Fruit fly (Drosophila melanogaster): Measurements from ENCODE around the gene CG33710.

Gene CG33710

dm6 chr3L:19928435-19929011 is 24.1 kb downstream of the CG33710 start, which contains the start of the genes CG8004 and RhoGDI (continued):
- TF ChIP-seq Scr (GFP tag; IDR thresholded peaks at IDR 0.05; ENCODE audit: partially characterized antibody) (peak; percentile 25; the same call in 1 of the 2 replicates), CrebB (tag; optimal IDR thresholded peaks at IDR 0.05) (peak; percentile 4), dmrt99B (tag; optimal IDR thresholded peaks at IDR 0.05) (peak; percentile 37), CG17361 (GFP tag; IDR thresholded peaks at IDR 0.05) (peak; percentile 63; the same call in 1 of the 3 replicates), CG12659 (GFP tag; optimal IDR thresholded peaks at IDR 0.05) (peak; percentile 77), CG14965 (GFP tag; optimal IDR thresholded peaks at IDR 0.05; ENCODE audit: borderline replicate concordance) (no peak), wek (GFP tag; optimal IDR thresholded peaks at IDR 0.05) (no peak), btn (GFP tag; optimal IDR thresholded peaks at IDR 0.05) (no peak), ATbp (GFP tag; optimal IDR thresholded peaks at IDR 0.05) (no peak), bbx (GFP tag; IDR thresholded peaks at IDR 0.05; ENCODE audit: partially characterized antibody) (no peak), croc (GFP tag; conservative IDR thresholded peaks at IDR 0.05) (peak; percentile 29; the same call in 1 of the 3 replicates), wdn (GFP tag; IDR thresholded peaks at IDR 0.05) (peak; percentile 46; the same call in 1 of the 2 replicates), cad (GFP tag; optimal IDR thresholded peaks at IDR 0.05) (no peak), Pdp1 (GFP tag; optimal IDR thresholded peaks at IDR 0.05) (peak; percentile 69 to 95), Bteb2 (GFP tag; optimal IDR thresholded peaks at IDR 0.05) (peak; percentile 56), CG4707 (GFP tag; optimal IDR thresholded peaks at IDR 0.05) (no peak), Opbp (GFP tag; IDR thresholded peaks at IDR 0.05; ENCODE audit: partially characterized antibody) (no peak), CG11504 (tag; optimal IDR thresholded peaks at IDR 0.05) (peak; percentile 67), C15 (GFP tag; IDR thresholded peaks at IDR 0.05) (0 out of 3 replicates have a peak, but pooled peaks have one; percentile 19), Poxn (GFP tag; IDR thresholded peaks at IDR 0.05) (no peak), bowl (GFP tag; IDR thresholded peaks at IDR 0.05) (no peak), salm (tag; optimal IDR thresholded peaks at IDR 0.05) (no peak), sd (tag; optimal IDR thresholded peaks at IDR 0.05) (no peak), pan (optimal IDR thresholded peaks at IDR 0.05) (no peak), pan (GFP tag; optimal IDR thresholded peaks at IDR 0.05 in 1 of 2, IDR thresholded peaks at IDR 0.05 in 1 of 2) (peak in 1 of 2 experiments; percentile 75), CG10979 (tag; optimal IDR thresholded peaks at IDR 0.05) (peak; percentile 40), sr (GFP tag; IDR thresholded peaks at IDR 0.05) (no peak), CG10431 (GFP tag; optimal IDR thresholded peaks at IDR 0.05) (no peak), CG16815 (GFP tag; optimal IDR thresholded peaks at IDR 0.05) (no peak), hbn (GFP tag; IDR thresholded peaks at IDR 0.05; ENCODE audit: partially characterized antibody) (0 out of 2 replicates have a peak, but pooled peaks have one; percentile 26), H2.0 (GFP tag; IDR thresholded peaks at IDR 0.05) (peak; percentile 52; the same call in 1 of the 2 replicates), fd102C (GFP tag; optimal IDR thresholded peaks at IDR 0.05) (no peak), CG5245 (GFP tag; optimal IDR thresholded peaks at IDR 0.05) (peak; percentile 30), E2f1 (GFP tag; IDR thresholded peaks at IDR 0.05) (peak; percentile 45), nerfin-1 (tag; optimal IDR thresholded peaks at IDR 0.05) (no peak), CkIIα-i1 (GFP tag; IDR thresholded peaks at IDR 0.05) (no peak), MBD-R2 (GFP tag; IDR thresholded peaks at IDR 0.05) (peak; percentile 85), Atf3 (GFP tag; optimal IDR thresholded peaks at IDR 0.05) (peak; percentile 60), maf-S (GFP tag; optimal IDR thresholded peaks at IDR 0.05) (peak; percentile 61), Doc3 (GFP tag; IDR thresholded peaks at IDR 0.05; ENCODE audit: partially characterized antibody) (no peak), Dfd (GFP tag; optimal IDR thresholded peaks at IDR 0.05) (no peak), ap (GFP tag; IDR thresholded peaks at IDR 0.05) (no peak), CG30403 (GFP tag; optimal IDR thresholded peaks at IDR 0.05) (peak; percentile 77), CG33213 (GFP tag; optimal IDR thresholded peaks at IDR 0.05) (peak; percentile 76), danr (GFP tag; IDR thresholded peaks at IDR 0.05) (0 out of 2 replicates have a peak, but pooled peaks have one; percentile 14), Meics (GFP tag; optimal IDR thresholded peaks at IDR 0.05) (peak; percentile 49), Bdp1 (GFP tag; optimal IDR thresholded peaks at IDR 0.05) (peak; percentile 54), CG15479 (GFP tag; optimal IDR thresholded peaks at IDR 0.05) (no peak), dm (GFP tag; optimal IDR thresholded peaks at IDR 0.05) (peak; percentile 28), ttk (GFP tag; IDR thresholded peaks at IDR 0.05) (0 out of 2 replicates have a peak, but pooled peaks have one; percentile 43)

Measured in whole organism, embryonic.